Fruit fly (Drosophila melanogaster) Kc167 (cell line): ENCODE data around the gene CG4467.

ENCODE experiments used
- Myc ChIP-seq: fragments of >200 bp; optimal IDR thresholded peaks from 2 replicates; lab custom pipeline; 2017; ENCODE audit warnings: missing external identifiers
- Sin3A ChIP-seq: fragments of >200 bp; optimal IDR thresholded peaks from 2 replicates; lab custom pipeline; 2018; ENCODE audit warnings: missing external identifiers
- h ChIP-seq: fragments of >200 bp; optimal IDR thresholded peaks from 3 replicates; lab custom pipeline; 2018; ENCODE audit warnings: missing external identifiers
- insv ChIP-seq: fragments of >200 bp; optimal IDR thresholded peaks from 3 replicates; lab custom pipeline; 2018; ENCODE audit warnings: missing external identifiers
- psq ChIP-seq: fragments of >200 bp; optimal IDR thresholded peaks from 2 replicates; lab custom pipeline; 2017; ENCODE audit warnings: missing external identifiers
- ttk ChIP-seq: sonication (Bioruptor generic); optimal IDR thresholded peaks from 2 replicates; lab custom pipeline; 2017; ENCODE audit warnings: missing external identifiers

Gene CG4467

dm6 chr3R:23181714-23182337, 66.9 kb downstream of the CG4467 start:
- no peak for TF ChIP-seq insv (lab: Kevin White, UChicago)
- TF ChIP-seq Myc (lab: Kevin White, UChicago): no peak
- no peak for TF ChIP-seq psq (lab: Kevin White, UChicago)
- TF ChIP-seq h (lab: Kevin White, UChicago): no peak

- TF ChIP-seq h (lab: Kevin White, UChicago) (no peak), insv (lab: Kevin White, UChicago) (no peak), ttk (lab: Kevin White, UChicago) (no peak), psq (lab: Kevin White, UChicago) (no peak)
These were observed 67.6 kb downstream of the CG4467 start for dm6 chr3R:23180980-23181630.

dm6 chr3R:23179336-23179735, 69.4 kb downstream of the CG4467 start:
- TF ChIP-seq Myc (lab: Kevin White, UChicago) (no peak), ttk (lab: Kevin White, UChicago) (no peak), h (lab: Kevin White, UChicago) (no peak), Sin3A (lab: Kevin White, UChicago) (no peak), psq (lab: Kevin White, UChicago) (no peak), insv (lab: Kevin White, UChicago) (no peak)

dm6 chr3R:23178052-23178591, 70.6 kb downstream of the CG4467 start:
- TF ChIP-seq h (lab: Kevin White, UChicago): no peak
- no peak for TF ChIP-seq ttk (lab: Kevin White, UChicago)
- no peak for TF ChIP-seq Myc (lab: Kevin White, UChicago)
- no peak for TF ChIP-seq insv (lab: Kevin White, UChicago)
- TF ChIP-seq Sin3A (lab: Kevin White, UChicago): no peak
- TF ChIP-seq psq (lab: Kevin White, UChicago): no peak
